Worm (Caenorhabditis elegans): ENCODE data around the gene F34D6.1.

ce11 chrII:2717335-2717734 is 36.3 kb upstream of the F34D6.1 start, which contains the start of gene T05A8.3:
- TF ChIP-seq fos-1 (tag; optimal IDR thresholded peaks at IDR 0.05), result no peak
- TF ChIP-seq pha-4 (tag; optimal IDR thresholded peaks at IDR 0.05), result no peak
- no peak for TF ChIP-seq fkh-10 (GFP tag; optimal IDR thresholded peaks at IDR 0.05)

All from whole organism, L3 larva.